Worm (Caenorhabditis elegans): Measurements from ENCODE around the gene F36H12.4.
A peak's percentile ranks its signal among the peaks of the same experiment; 100 is the strongest.

The F36H12.4 gene

ce11 chrIV:5317106-5317505 is 48.2 kb downstream of the F36H12.4 start (continued):
- no peak for TF ChIP-seq hrde-1 (tag; optimal IDR thresholded peaks at IDR 0.05; ENCODE audit: borderline replicate concordance)
- no peak for TF ChIP-seq rpc-1 (optimal IDR thresholded peaks at IDR 0.05)
- TF ChIP-seq rpc-1 (tag; optimal IDR thresholded peaks at IDR 0.05) = no peak
- no peak for TF ChIP-seq athp-1 (tag; optimal IDR thresholded peaks at IDR 0.05)
- no peak for TF ChIP-seq pha-4 (tag; optimal IDR thresholded peaks at IDR 0.05)
- no peak for TF ChIP-seq F23B12.7 (tag; optimal IDR thresholded peaks at IDR 0.05; ENCODE audit: insufficient read depth)
- no peak for TF ChIP-seq aptf-3 (GFP tag; IDR thresholded peaks at IDR 0.05)
- no peak for TF ChIP-seq K11D2.4 (GFP tag; IDR thresholded peaks at IDR 0.05)

ce11 chrIV:5318835-5319303 is 50.0 kb downstream of the F36H12.4 start, which contains the start of gene slc-46A:
Gene slc-46A, plus strand, starts transcription at chrIV:5319253.
- peak; percentile 75 for TF ChIP-seq hmg-1.2 (GFP tag; IDR thresholded peaks at IDR 0.05)
- no peak for TF ChIP-seq him-1 (tag; optimal IDR thresholded peaks at IDR 0.05)
- TF ChIP-seq snpc-4 (GFP tag; optimal IDR thresholded peaks at IDR 0.05) = no peak
- peak in 1 of 4 experiments; percentile 16 for TF ChIP-seq snpc-4 (tag; optimal IDR thresholded peaks at IDR 0.05)
- TF ChIP-seq ztf-3 (GFP tag; optimal IDR thresholded peaks at IDR 0.05) = no peak
- TF ChIP-seq lsy-27 (tag; optimal IDR thresholded peaks at IDR 0.05; ENCODE audit: borderline replicate concordance, insufficient read depth) = no peak

Data from whole organism, young adult.